Fruit fly (Drosophila melanogaster): ENCODE measurements around the gene Gmd.

The Gmd gene

DNA sequence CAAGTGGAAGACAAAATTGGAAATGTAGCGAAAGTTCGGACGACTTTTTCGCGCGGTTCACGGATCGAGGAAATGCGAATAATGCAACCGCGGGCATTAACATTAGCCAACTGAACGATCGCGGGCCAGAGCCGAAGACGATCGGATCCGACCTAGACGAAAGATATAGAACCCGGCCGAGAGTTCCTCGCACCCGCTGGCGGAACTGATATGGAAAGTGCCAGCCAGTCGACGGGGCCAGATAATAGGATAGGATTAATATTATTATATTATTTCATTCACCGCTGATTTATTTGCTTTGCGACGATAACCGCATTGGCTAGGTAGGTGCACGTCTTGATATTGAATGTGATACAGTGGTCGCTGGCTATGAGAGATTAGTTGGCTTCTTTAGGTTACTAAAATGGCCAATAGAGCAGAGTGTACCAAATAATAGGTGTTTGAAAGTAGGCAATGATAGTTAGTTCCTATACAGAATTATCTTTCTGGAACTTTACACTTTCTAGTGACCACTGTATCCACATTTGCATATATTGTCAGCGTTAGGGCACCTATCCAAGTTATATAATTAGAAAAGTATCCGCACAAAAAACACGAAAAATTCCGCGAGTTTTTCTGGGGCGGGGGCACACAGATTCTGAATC is 22.7 kb upstream of the Gmd start (continued):
- TF ChIP-seq nom (GFP tag; optimal IDR thresholded peaks at IDR 0.05) (no peak), ewg (GFP tag; optimal IDR thresholded peaks at IDR 0.05) (peak; percentile 41), CG8478 (optimal IDR thresholded peaks at IDR 0.05) (no peak), Atf-2 (GFP tag; optimal IDR thresholded peaks at IDR 0.05) (peak; percentile 23), Eip74EF (GFP tag; optimal IDR thresholded peaks at IDR 0.05) (no peak), CG4707 (GFP tag; optimal IDR thresholded peaks at IDR 0.05) (peak; percentile 56), prd (optimal IDR thresholded peaks at IDR 0.05) (no peak), prd (GFP tag; IDR thresholded peaks at IDR 0.05) (peak; percentile 87), CG8924 (tag; optimal IDR thresholded peaks at IDR 0.05) (peak; percentile 42), Tbp (GFP tag; optimal IDR thresholded peaks at IDR 0.05) (no peak), hth (optimal IDR thresholded peaks at IDR 0.05) (no peak), corto (GFP tag; optimal IDR thresholded peaks at IDR 0.05) (peak; percentile 40), jumu (GFP tag; optimal IDR thresholded peaks at IDR 0.05) (peak; percentile 48), Antp (GFP tag; optimal IDR thresholded peaks at IDR 0.05) (peak; percentile 57), Poxn (GFP tag; IDR thresholded peaks at IDR 0.05) (no peak)

DNA sequence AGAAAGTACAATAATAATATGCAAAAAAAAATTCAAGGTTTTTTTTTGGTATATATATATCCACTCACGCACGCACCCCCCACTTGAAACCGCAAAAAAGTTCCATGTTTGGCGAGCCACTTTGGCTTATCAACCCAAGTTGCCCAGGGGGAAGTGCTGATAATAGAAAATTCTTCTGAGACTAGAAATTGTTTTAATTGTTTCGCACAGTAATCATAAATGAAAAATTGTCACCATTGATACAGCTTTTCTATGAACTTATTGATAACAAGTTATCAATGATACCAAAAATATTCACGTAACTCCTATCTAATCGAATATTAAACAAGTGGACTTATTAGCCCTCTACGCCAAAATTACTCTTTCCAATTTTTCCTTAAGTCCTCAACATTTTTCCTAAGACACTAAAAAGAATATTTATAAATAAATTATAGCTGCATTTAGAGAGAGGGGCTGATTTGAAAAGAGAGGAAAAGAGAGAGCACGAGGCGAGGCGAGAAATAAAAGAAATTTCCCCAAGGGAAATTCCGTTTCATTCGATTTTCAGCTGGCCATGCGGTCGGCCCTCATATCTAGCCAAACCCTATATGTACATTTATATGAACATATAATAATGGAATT is 21.9 kb upstream of the Gmd start:
- TF ChIP-seq CG8478 (optimal IDR thresholded peaks at IDR 0.05), result no peak
- 0 out of 2 replicates have a peak, but pooled peaks have one; percentile 29 for TF ChIP-seq GATAe (GFP tag; conservative IDR thresholded peaks at IDR 0.05)
- no peak for TF ChIP-seq lilli (GFP tag; optimal IDR thresholded peaks at IDR 0.05)
- TF ChIP-seq sisA (GFP tag; IDR thresholded peaks at IDR 0.05), result no peak
- peak; percentile 86 for TF ChIP-seq D19A (tag; optimal IDR thresholded peaks at IDR 0.05)
- no peak for TF ChIP-seq CG15011 (GFP tag; optimal IDR thresholded peaks at IDR 0.05)
- TF ChIP-seq gcm (GFP tag; optimal IDR thresholded peaks at IDR 0.05), result peak; percentile 46
- no peak for TF ChIP-seq schlank (tag; optimal IDR thresholded peaks at IDR 0.05)
- no peak for TF ChIP-seq pita (GFP tag; optimal IDR thresholded peaks at IDR 0.05)
- TF ChIP-seq Trl (optimal IDR thresholded peaks at IDR 0.05), result peak; percentile 23 to 55
- TF ChIP-seq Trl (GFP tag; optimal IDR thresholded peaks at IDR 0.05), result no peak
- no peak for TF ChIP-seq CG2712 (tag; optimal IDR thresholded peaks at IDR 0.05)
- no peak for TF ChIP-seq CG1602 (GFP tag; optimal IDR thresholded peaks at IDR 0.05)
- TF ChIP-seq Stat92E (GFP tag; optimal IDR thresholded peaks at IDR 0.05), result no peak
- TF ChIP-seq Xrp1 (GFP tag; IDR thresholded peaks at IDR 0.05), result no peak
- TF ChIP-seq pfk (GFP tag; optimal IDR thresholded peaks at IDR 0.05), result no peak
- no peak for TF ChIP-seq CG15514 (GFP tag; optimal IDR thresholded peaks at IDR 0.05)
- peak in 1 of 2 experiments; percentile 37 for TF ChIP-seq eve (GFP tag; optimal IDR thresholded peaks at IDR 0.05)
- no peak for TF ChIP-seq pum (GFP tag; optimal IDR thresholded peaks at IDR 0.05)
- no peak for TF ChIP-seq rib (GFP tag; IDR thresholded peaks at IDR 0.05)
- no peak for TF ChIP-seq ranshi (GFP tag; IDR thresholded peaks at IDR 0.05)
- no peak for TF ChIP-seq slp2 (GFP tag; optimal IDR thresholded peaks at IDR 0.05)
- TF ChIP-seq CG16813 (GFP tag; IDR thresholded peaks at IDR 0.05; ENCODE audit: partially characterized antibody), result no peak
- no peak for TF ChIP-seq pb (GFP tag; optimal IDR thresholded peaks at IDR 0.05)
- TF ChIP-seq CG17328 (GFP tag; IDR thresholded peaks at IDR 0.05), result no peak
- no peak for TF ChIP-seq tup (GFP tag; optimal IDR thresholded peaks at IDR 0.05)
- TF ChIP-seq Med (GFP tag), result no peak
- no peak for TF ChIP-seq Ravus (GFP tag; IDR thresholded peaks at IDR 0.05)
- no peak for TF ChIP-seq CG7963 (GFP tag; IDR thresholded peaks at IDR 0.05; ENCODE audit: partially characterized antibody)
- no peak for TF ChIP-seq Dek (tag; optimal IDR thresholded peaks at IDR 0.05)
- TF ChIP-seq CG10565 (GFP tag; optimal IDR thresholded peaks at IDR 0.05), result no peak
- TF ChIP-seq aop (GFP tag; IDR thresholded peaks at IDR 0.05), result no peak
- TF ChIP-seq CG7745 (tag; optimal IDR thresholded peaks at IDR 0.05), result no peak
- no peak for TF ChIP-seq wek (GFP tag; optimal IDR thresholded peaks at IDR 0.05)
- TF ChIP-seq CG18619 (GFP tag; optimal IDR thresholded peaks at IDR 0.05), result no peak
- TF ChIP-seq Dfd (GFP tag; optimal IDR thresholded peaks at IDR 0.05), result no peak

All from whole organism, embryonic.